Fruit fly (Drosophila melanogaster) whole organism, embryonic: ENCODE results near the gene ZnT63C.
A peak's percentile ranks its signal among the peaks of the same experiment; 100 is the strongest.

Source experiments
- Atf6 ChIP-seq: fragments of 200-800 bp; sonication (Bioruptor generic); IDR thresholded peaks from 2 replicates; pipeline ENCODE4 v1.3.6; 2022; ENCODE audit warnings: missing biosample characterization, missing genetic modification characterization
- BEAF-32 ChIP-seq: fragments of 200-800 bp; sonication (Bioruptor generic); optimal IDR thresholded peaks from 3 replicates; lab custom pipeline; 2017; ENCODE audit warnings: missing biosample characterization, missing genetic modification characterization, mild to moderate bottlenecking, moderate library complexity, missing genetic modification reagents
- CG10267 ChIP-seq: fragments of 200-800 bp; sonication (Bioruptor generic); optimal IDR thresholded peaks from 2 replicates; lab custom pipeline; 2018; ENCODE audit warnings: missing biosample characterization, mild to moderate bottlenecking, missing genetic modification characterization, moderate library complexity
- CG10274 ChIP-seq: fragments of 200-800 bp; sonication (Bioruptor generic); optimal IDR thresholded peaks from 3 replicates; lab custom pipeline; 2017; ENCODE audit warnings: missing biosample characterization, mild to moderate bottlenecking, missing genetic modification characterization
- CG10462 ChIP-seq: fragments of 200-800 bp; sonication (Bioruptor generic); optimal IDR thresholded peaks from 2 replicates; lab custom pipeline; 2016; ENCODE audit warnings: missing biosample characterization, missing genetic modification characterization
- CG11085 ChIP-seq: fragments of 200-800 bp; sonication (Bioruptor generic); IDR thresholded peaks from 2 replicates; pipeline ENCODE4 v1.3.6; 2022; ENCODE audit warnings: missing biosample characterization, missing genetic modification characterization
- CG14965 ChIP-seq: fragments of 200-800 bp; sonication (Bioruptor generic); optimal IDR thresholded peaks from 2 replicates; lab custom pipeline; 2016; ENCODE audit warnings: missing biosample characterization, missing genetic modification characterization, borderline replicate concordance
- CG1529 ChIP-seq: fragments of 200-800 bp; sonication (Bioruptor generic); optimal IDR thresholded peaks from 3 replicates; lab custom pipeline; 2018; ENCODE audit warnings: missing biosample characterization, missing genetic modification characterization
- CG15601 ChIP-seq: fragments of 200-800 bp; sonication (Bioruptor generic); optimal IDR thresholded peaks from 3 replicates; lab custom pipeline; 2019; ENCODE audit warnings: missing biosample characterization, mild to moderate bottlenecking, missing genetic modification characterization, moderate library complexity
- CG1603 ChIP-seq: fragments of 200-800 bp; sonication (Bioruptor generic); optimal IDR thresholded peaks from 2 replicates; lab custom pipeline; 2019; ENCODE audit warnings: missing biosample characterization, mild to moderate bottlenecking, missing genetic modification characterization, moderate library complexity
- CG16813 ChIP-seq: fragments of 200-800 bp; sonication (Bioruptor generic); IDR thresholded peaks from 3 replicates; pipeline ENCODE4 v1.3.6; 2022; ENCODE audit warnings: missing biosample characterization, missing genetic modification characterization; ENCODE audit not compliant: partially characterized antibody
- CG17186 ChIP-seq: fragments of 200-800 bp; sonication (Bioruptor generic); optimal IDR thresholded peaks from 3 replicates; lab custom pipeline; 2017; ENCODE audit warnings: missing biosample characterization, missing genetic modification reagents, missing genetic modification characterization
- CG2116 ChIP-seq: fragments of 200-800 bp; sonication (Bioruptor generic); optimal IDR thresholded peaks from 3 replicates; lab custom pipeline; 2018; ENCODE audit warnings: missing biosample characterization, mild to moderate bottlenecking, missing genetic modification characterization
- CG2712 ChIP-seq: fragments of 200-800 bp; optimal IDR thresholded peaks from 3 replicates; lab custom pipeline; 2019; ENCODE audit warnings: missing biosample characterization, mild to moderate bottlenecking, missing genetic modification characterization, moderate library complexity
- CG32772 ChIP-seq: fragments of 200-800 bp; sonication (Bioruptor generic); IDR thresholded peaks from 2 replicates; pipeline ENCODE4 v1.3.6; 2022; ENCODE audit warnings: missing biosample characterization, missing genetic modification characterization
- CG4404 ChIP-seq: fragments of 200-800 bp; sonication (Bioruptor generic); IDR thresholded peaks from 2 replicates; pipeline ENCODE4 v1.3.6; 2022; ENCODE audit warnings: missing biosample characterization, missing genetic modification characterization
- CG4820 ChIP-seq: fragments of 200-800 bp; sonication (Bioruptor generic); optimal IDR thresholded peaks from 3 replicates; lab custom pipeline; 2016; ENCODE audit warnings: missing biosample characterization, missing genetic modification characterization
- CG6175 ChIP-seq: fragments of 200-800 bp; sonication (Bioruptor generic); IDR thresholded peaks from 3 replicates; pipeline ENCODE4 v1.3.6; 2022; ENCODE audit warnings: missing biosample characterization, missing genetic modification characterization
- CkIIα-i1 ChIP-seq: fragments of 200-800 bp; sonication (Bioruptor generic); IDR thresholded peaks from 2 replicates; pipeline ENCODE4 v1.3.6; 2022; ENCODE audit warnings: missing biosample characterization, missing genetic modification characterization
- D19B ChIP-seq: fragments of 200-800 bp; sonication (Bioruptor generic); optimal IDR thresholded peaks from 2 replicates; lab custom pipeline; 2017; ENCODE audit warnings: missing biosample characterization, mild to moderate bottlenecking, missing genetic modification characterization
- ERR ChIP-seq: fragments of 200-800 bp; sonication (Bioruptor generic); optimal IDR thresholded peaks from 2 replicates; lab custom pipeline; 2016; ENCODE audit warnings: missing biosample characterization, missing genetic modification characterization
- Elba2 ChIP-seq: fragments of 200-800 bp; sonication (Bioruptor generic); optimal IDR thresholded peaks from 3 replicates; lab custom pipeline; 2016; ENCODE audit warnings: missing biosample characterization, missing genetic modification characterization
- GATAe ChIP-seq: fragments of 200-800 bp; sonication (Bioruptor generic); conservative IDR thresholded peaks from 2 replicates; pipeline ENCODE4 v1.3.6; 2022; ENCODE audit warnings: missing biosample characterization, missing genetic modification characterization
- Meics ChIP-seq: fragments of 200-800 bp; sonication (Bioruptor generic); optimal IDR thresholded peaks from 2 replicates; lab custom pipeline; 2017; ENCODE audit warnings: missing biosample characterization, mild to moderate bottlenecking, missing genetic modification characterization
- NfI ChIP-seq: fragments of 200-800 bp; sonication (Bioruptor generic); optimal IDR thresholded peaks from 3 replicates; lab custom pipeline; 2018; ENCODE audit warnings: missing biosample characterization, mild to moderate bottlenecking, missing genetic modification characterization, moderate library complexity
- Oaz ChIP-seq: fragments of 200-800 bp; sonication (Bioruptor generic); IDR thresholded peaks from 2 replicates; pipeline ENCODE4 v1.3.6; 2022; ENCODE audit warnings: missing biosample characterization, missing genetic modification characterization
- PHDP ChIP-seq: fragments of 200-800 bp; sonication (Bioruptor generic); optimal IDR thresholded peaks from 3 replicates; lab custom pipeline; 2018; ENCODE audit warnings: missing biosample characterization, mild to moderate bottlenecking, missing genetic modification characterization, moderate library complexity
- Tbp ChIP-seq: fragments of >200 bp; optimal IDR thresholded peaks from 2 replicates; lab custom pipeline; 2018; ENCODE audit warnings: missing biosample characterization, missing genetic modification characterization
- Xrp1 ChIP-seq: fragments of 200-800 bp; sonication (Bioruptor generic); IDR thresholded peaks from 2 replicates; pipeline ENCODE4 v1.3.6; 2022; ENCODE audit warnings: missing biosample characterization, missing genetic modification characterization
- al ChIP-seq: fragments of 200-800 bp; sonication (Bioruptor generic); IDR thresholded peaks from 2 replicates; pipeline ENCODE4 v1.3.6; 2022; ENCODE audit warnings: missing biosample characterization, missing genetic modification characterization
- bcd ChIP-seq: fragments of 200-800 bp; sonication (Bioruptor generic); optimal IDR thresholded peaks from 2 replicates; lab custom pipeline; 2017; ENCODE audit warnings: missing biosample characterization, mild to moderate bottlenecking, missing genetic modification characterization
- bigmax ChIP-seq: fragments of 200-800 bp; sonication (Bioruptor generic); optimal IDR thresholded peaks from 2 replicates; lab custom pipeline; 2018; ENCODE audit warnings: missing biosample characterization, mild to moderate bottlenecking, missing genetic modification characterization
- chm ChIP-seq: fragments of 200-800 bp; sonication (Bioruptor generic); IDR thresholded peaks from 2 replicates; pipeline ENCODE4 v1.3.6; 2022; ENCODE audit warnings: missing biosample characterization, missing genetic modification characterization
- fd96Cb ChIP-seq: fragments of 200-800 bp; sonication (Bioruptor generic); optimal IDR thresholded peaks from 2 replicates; lab custom pipeline; 2018; ENCODE audit warnings: missing biosample characterization, mild to moderate bottlenecking, missing genetic modification characterization, moderate library complexity
- gem ChIP-seq: fragments of 200-800 bp; sonication (Bioruptor generic); optimal IDR thresholded peaks from 2 replicates; lab custom pipeline; 2019; ENCODE audit warnings: missing biosample characterization, mild to moderate bottlenecking, missing genetic modification characterization, moderate library complexity
- gro ChIP-seq: fragments of 200-800 bp; sonication (Bioruptor generic); optimal IDR thresholded peaks from 2 replicates; lab custom pipeline; 2016; ENCODE audit warnings: missing biosample characterization, missing genetic modification characterization
- ham ChIP-seq: fragments of 200-800 bp; sonication (Bioruptor generic); IDR thresholded peaks from 2 replicates; pipeline ENCODE4 v1.3.6; 2022; ENCODE audit warnings: missing biosample characterization, missing genetic modification characterization
- kah ChIP-seq: fragments of 200-800 bp; sonication (Bioruptor generic); optimal IDR thresholded peaks from 2 replicates; lab custom pipeline; 2018; ENCODE audit warnings: missing biosample characterization, mild to moderate bottlenecking, missing genetic modification characterization
- kay ChIP-seq: fragments of 200-800 bp; sonication (Bioruptor generic); optimal IDR thresholded peaks from 2 replicates; lab custom pipeline; 2016; ENCODE audit warnings: missing biosample characterization, missing genetic modification characterization
- maf-S ChIP-seq: fragments of 200-800 bp; sonication (Bioruptor generic); optimal IDR thresholded peaks from 2 replicates; lab custom pipeline; 2016; ENCODE audit warnings: missing biosample characterization, missing genetic modification characterization
- mam ChIP-seq: fragments of 200-800 bp; sonication (Bioruptor generic); optimal IDR thresholded peaks from 3 replicates; lab custom pipeline; 2016; ENCODE audit warnings: missing biosample characterization, missing genetic modification characterization
- nerfin-2 ChIP-seq: fragments of 200-800 bp; sonication (Bioruptor generic); IDR thresholded peaks from 2 replicates; pipeline ENCODE4 v1.3.6; 2022; ENCODE audit warnings: missing biosample characterization, missing genetic modification characterization; ENCODE audit not compliant: partially characterized antibody
- org-1 ChIP-seq: fragments of 200-800 bp; sonication (Bioruptor generic); optimal IDR thresholded peaks from 2 replicates; lab custom pipeline; 2017; ENCODE audit warnings: missing biosample characterization, missing genetic modification characterization
- peb ChIP-seq: fragments of 200-800 bp; sonication (Bioruptor generic); IDR thresholded peaks from 2 replicates; pipeline ENCODE4 v1.3.6; 2022; ENCODE audit warnings: missing biosample characterization, missing genetic modification characterization
- shn ChIP-seq: fragments of 200-800 bp; sonication (Bioruptor generic); optimal IDR thresholded peaks from 3 replicates; lab custom pipeline; 2016; ENCODE audit warnings: missing biosample characterization, missing genetic modification characterization
- sr ChIP-seq: fragments of 200-800 bp; sonication (Bioruptor generic); IDR thresholded peaks from 3 replicates; pipeline ENCODE4 v1.3.6; 2022; ENCODE audit warnings: missing biosample characterization, missing genetic modification characterization
- stwl ChIP-seq: fragments of 200-800 bp; sonication (Bioruptor generic); optimal IDR thresholded peaks from 3 replicates; lab custom pipeline; 2018; ENCODE audit warnings: missing biosample characterization, mild to moderate bottlenecking, missing genetic modification characterization, moderate library complexity
- tgo ChIP-seq: fragments of 200-800 bp; sonication (Bioruptor generic); IDR thresholded peaks from 3 replicates; pipeline ENCODE4 v1.3.6; 2022; ENCODE audit warnings: missing biosample characterization, missing genetic modification characterization
- tin ChIP-seq: fragments of 200-800 bp; sonication (Bioruptor generic); optimal IDR thresholded peaks from 3 replicates; lab custom pipeline; 2016; ENCODE audit warnings: missing biosample characterization, missing genetic modification characterization
- tup ChIP-seq: fragments of 200-800 bp; sonication (Bioruptor generic); optimal IDR thresholded peaks from 2 replicates; lab custom pipeline; 2016; ENCODE audit warnings: missing biosample characterization, mild to moderate bottlenecking, missing genetic modification characterization, moderate library complexity
- tx ChIP-seq: fragments of 200-800 bp; sonication (Bioruptor generic); optimal IDR thresholded peaks from 2 replicates; lab custom pipeline; 2016; ENCODE audit warnings: missing biosample characterization, missing genetic modification characterization
- zfh1 ChIP-seq: fragments of 200-800 bp; sonication (Bioruptor generic); IDR thresholded peaks from 3 replicates; pipeline ENCODE4 v1.3.6; 2022; ENCODE audit warnings: missing biosample characterization, missing genetic modification characterization

The ZnT63C gene

DNA sequence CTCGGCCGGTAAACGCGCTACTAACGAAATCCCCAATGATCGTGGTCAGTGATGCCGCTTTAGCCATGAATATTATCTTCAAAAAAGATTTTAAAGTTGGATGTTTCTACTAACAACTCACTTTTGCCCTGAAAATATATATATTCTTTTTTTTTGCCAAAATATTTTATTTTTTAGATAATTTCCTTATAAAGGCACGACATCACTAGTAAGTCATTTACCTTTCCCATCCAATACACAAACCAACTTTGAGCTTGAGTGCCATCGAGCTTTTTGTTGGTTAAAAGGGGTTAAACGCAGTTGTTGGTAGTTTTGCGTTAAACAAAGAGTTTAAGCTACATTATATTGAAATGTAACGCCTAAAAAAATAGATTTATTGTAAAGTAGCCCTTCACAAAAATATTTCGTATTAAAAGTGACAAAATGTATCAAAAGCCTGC lies 401 bp upstream of the ZnT63C start, which contains the start of gene CG14968 (continued):
- TF ChIP-seq CG4404 (GFP tag; lab: Robert Waterston, UW) (peak; percentile 80), nerfin-2 (GFP tag; lab: Robert Waterston, UW) (no peak), bcd (peak; percentile 95), mam (peak; percentile 89), CG17186 (GFP tag; lab: Kevin White, UChicago) (no peak), tin (GFP tag; lab: Kevin White, UChicago) (peak; percentile 89), CG10267 (tag; lab: Kevin White, UChicago) (peak; percentile 84), BEAF-32 (GFP tag; lab: Kevin White, UChicago) (no peak), peb (GFP tag; lab: Robert Waterston, UW) (peak; percentile 91), gem (peak; percentile 95), CG1529 (peak; percentile 74), Atf6 (GFP tag; lab: Robert Waterston, UW) (peak; percentile 97), stwl (tag; lab: Kevin White, UChicago) (no peak), sr (GFP tag; lab: Robert Waterston, UW) (peak; percentile 78), al (GFP tag; lab: Robert Waterston, UW) (peak; percentile 94), NfI (GFP tag; lab: Kevin White, UChicago) (peak; percentile 94), Xrp1 (GFP tag; lab: Robert Waterston, UW) (peak; percentile 95), GATAe (GFP tag; lab: Robert Waterston, UW) (peak; percentile 75; the same call in 1 of the 2 replicates), CG2712 (tag; lab: Kevin White, UChicago) (peak; percentile 87), maf-S (peak; percentile 51), CG2116 (GFP tag; lab: Kevin White, UChicago) (no peak), bigmax (peak; percentile 74), kah (GFP tag; lab: Kevin White, UChicago) (peak; percentile 83), org-1 (GFP tag; lab: Kevin White, UChicago) (peak; percentile 71), ERR (peak; percentile 73), CG32772 (GFP tag; lab: Robert Waterston, UW) (peak; percentile 95), kay (GFP tag; lab: Kevin White, UChicago) (peak; percentile 89), Elba2 (GFP tag; lab: Kevin White, UChicago) (no peak), zfh1 (peak; percentile 98), CG11085 (GFP tag; lab: Robert Waterston, UW) (peak; percentile 90), chm (GFP tag; lab: Robert Waterston, UW) (peak; percentile 95), CG6175 (peak; percentile 94), CG14965 (GFP tag; lab: Kevin White, UChicago) (no peak), fd96Cb (tag; lab: Kevin White, UChicago) (peak; percentile 94), tgo (GFP tag; lab: Robert Waterston, UW) (peak; percentile 96), CG16813 (GFP tag; lab: Robert Waterston, UW) (no peak), D19B (peak; percentile 88), ham (GFP tag; lab: Robert Waterston, UW) (peak; percentile 81), Tbp (no peak), PHDP (tag; lab: Kevin White, UChicago) (peak; percentile 97), shn (peak; percentile 48), CG10462 (GFP tag; lab: Kevin White, UChicago) (peak; percentile 85), CG15601 (tag; lab: Kevin White, UChicago) (peak; percentile 89), Oaz (GFP tag; lab: Robert Waterston, UW) (peak; percentile 96), tx (GFP tag; lab: Kevin White, UChicago) (peak; percentile 48), CkIIα-i1 (GFP tag; lab: Robert Waterston, UW) (peak; percentile 77), CG10274 (peak; percentile 71), CG4820 (GFP tag; lab: Kevin White, UChicago) (peak; percentile 85), Meics (GFP tag; lab: Kevin White, UChicago) (peak; percentile 96), CG1603 (tag; lab: Kevin White, UChicago) (peak; percentile 36), gro (GFP tag; lab: Kevin White, UChicago) (peak; percentile 75), tup (GFP tag; lab: Kevin White, UChicago) (peak; percentile 87)
